Fruit fly (Drosophila melanogaster) Kc167 (cell line): ENCODE data around the gene CG6244.

Experiments
- Myc ChIP-seq: fragments of >200 bp; optimal IDR thresholded peaks from 2 replicates; lab custom pipeline; 2017; ENCODE audit warnings: missing external identifiers
- Sin3A ChIP-seq: fragments of >200 bp; optimal IDR thresholded peaks from 2 replicates; lab custom pipeline; 2018; ENCODE audit warnings: missing external identifiers
- h ChIP-seq: fragments of >200 bp; optimal IDR thresholded peaks from 3 replicates; lab custom pipeline; 2018; ENCODE audit warnings: missing external identifiers
- insv ChIP-seq: fragments of >200 bp; optimal IDR thresholded peaks from 3 replicates; lab custom pipeline; 2018; ENCODE audit warnings: missing external identifiers
- psq ChIP-seq: fragments of >200 bp; optimal IDR thresholded peaks from 2 replicates; lab custom pipeline; 2017; ENCODE audit warnings: missing external identifiers
- ttk ChIP-seq: sonication (Bioruptor generic); optimal IDR thresholded peaks from 2 replicates; lab custom pipeline; 2017; ENCODE audit warnings: missing external identifiers

DNA sequence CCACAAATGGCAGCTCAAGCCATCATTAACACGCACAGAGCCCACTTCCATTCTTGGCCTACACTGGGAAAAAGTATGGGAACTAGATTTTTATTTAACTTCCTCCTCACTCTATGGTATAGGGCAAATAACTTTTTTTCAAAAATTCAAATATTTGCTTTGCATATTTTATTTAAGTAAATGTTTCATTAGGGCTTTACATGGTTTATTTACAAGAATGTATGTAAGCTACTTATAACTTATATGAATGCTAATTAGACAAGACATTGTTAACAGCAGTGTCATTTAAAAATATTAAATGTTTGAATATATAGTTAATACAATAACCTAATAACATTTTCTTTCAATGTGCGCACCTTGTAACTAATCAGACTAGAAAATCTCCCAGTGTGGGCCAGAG lies 32.6 kb upstream of the CG6244 start:
- TF ChIP-seq psq (lab: Kevin White, UChicago) = no peak
- no peak for TF ChIP-seq insv (lab: Kevin White, UChicago)
- TF ChIP-seq ttk (lab: Kevin White, UChicago) = no peak
- TF ChIP-seq h (lab: Kevin White, UChicago) = no peak
- TF ChIP-seq Sin3A = no peak
- no peak for TF ChIP-seq Myc (lab: Kevin White, UChicago)
